Worm (Caenorhabditis elegans) whole organism, L1 larva: ENCODE data around the gene nhr-98.

Source experiments
- fkh-10 ChIP-seq: sonication (generic microtip); optimal IDR thresholded peaks from 2 replicates; lab custom pipeline; 2017; ENCODE audit warnings: missing biosample characterization, missing genetic modification reagents, missing genetic modification characterization
- mdl-1 ChIP-seq, 2 experiments: fragments of 150-350 bp; optimal IDR thresholded peaks; 2 replicates each; lab custom pipeline; 2014 to 2017; ENCODE audit warnings: missing biosample characterization in 2 of 2, missing genetic modification characterization in 2 of 2, inconsistent platforms in 1 of 2
- rnt-1 ChIP-seq: sonication (generic microtip); optimal IDR thresholded peaks from 2 replicates; lab custom pipeline; 2016; ENCODE audit warnings: mild to moderate bottlenecking, missing genetic modification characterization, moderate library complexity, missing compliant biosample characterization

- TF ChIP-seq rnt-1 (tag; lab: Kevin White, UChicago): no peak
- no peak for TF ChIP-seq fkh-10
- TF ChIP-seq mdl-1 (tag; optimal IDR thresholded peaks at IDR 0.05; lab: Kevin White, UChicago): no peak
Measured at ce11 chrV:482860-483259, 29.2 kb downstream of the nhr-98 start.
